Worm (Caenorhabditis elegans) whole organism, L1 larva: Measurements from ENCODE around the gene rpn-11.

ENCODE experiments used
- Y116A8C.19 ChIP-seq: sonication (generic microtip); optimal IDR thresholded peaks from 2 replicates; lab custom pipeline; 2016; ENCODE audit warnings: missing compliant biosample characterization, missing genetic modification characterization, borderline replicate concordance
- aha-1 ChIP-seq: fragments of 150-350 bp; optimal IDR thresholded peaks from 2 replicates; lab custom pipeline; 2014; ENCODE audit warnings: missing biosample characterization, missing genetic modification characterization
- ama-1 ChIP-seq: fragments of 150-350 bp; optimal IDR thresholded peaks from 2 replicates; lab custom pipeline; 2014
- blmp-1 ChIP-seq: fragments of 150-350 bp; optimal IDR thresholded peaks from 2 replicates; lab custom pipeline; 2014; ENCODE audit warnings: missing biosample characterization, missing genetic modification characterization
- ceh-63 ChIP-seq: fragments of 200-800 bp; sonication (Bioruptor generic); optimal IDR thresholded peaks from 2 replicates; lab custom pipeline; 2018; ENCODE audit warnings: mild to moderate bottlenecking, missing genetic modification characterization, missing compliant biosample characterization
- ceh-8 ChIP-seq: fragments of 200-800 bp; sonication (Bioruptor generic); optimal IDR thresholded peaks from 2 replicates; lab custom pipeline; 2018; ENCODE audit warnings: mild to moderate bottlenecking, missing genetic modification characterization, moderate library complexity, missing compliant biosample characterization
- ceh-82 ChIP-seq, 3 experiments: fragments of 150-350 bp in 1 of 3; sonication (generic microtip) in 2 of 3; optimal IDR thresholded peaks; 2 replicates each; lab custom pipeline; 2014 to 2017; ENCODE audit warnings: missing biosample characterization in 3 of 3, missing genetic modification characterization in 3 of 3
- ceh-90 ChIP-seq: sonication (generic microtip); optimal IDR thresholded peaks from 2 replicates; lab custom pipeline; 2016; ENCODE audit warnings: missing genetic modification characterization, missing compliant biosample characterization
- dpl-1 ChIP-seq, 3 experiments: fragments of 150-350 bp in 2 of 3; sonication (generic microtip) in 1 of 3; optimal IDR thresholded peaks; 2 replicates each; lab custom pipeline; 2014 to 2017; ENCODE audit warnings: missing biosample characterization in 3 of 3, missing genetic modification characterization in 3 of 3, missing genetic modification reagents in 3 of 3
- dsc-1 ChIP-seq: sonication (generic microtip); optimal IDR thresholded peaks from 2 replicates; lab custom pipeline; 2016; ENCODE audit warnings: mild to moderate bottlenecking, missing genetic modification characterization, missing compliant biosample characterization
- efl-1 ChIP-seq, 4 experiments: fragments of 150-350 bp; optimal IDR thresholded peaks in 3 of 4; peaks in 1 of 4; 1 replicate in 1 of 4; 2 replicates in 3 of 4; lab custom pipeline; 2014; ENCODE audit warnings: missing biosample characterization in 2 of 4, missing genetic modification characterization in 2 of 4, missing genetic modification reagents in 2 of 4
- efl-3 ChIP-seq: fragments of 200-800 bp; sonication (Bioruptor generic); optimal IDR thresholded peaks from 2 replicates; lab custom pipeline; 2018; ENCODE audit warnings: mild to moderate bottlenecking, missing genetic modification characterization, missing compliant biosample characterization
- elt-2 ChIP-seq: sonication (generic microtip); optimal IDR thresholded peaks from 2 replicates; lab custom pipeline; 2016; ENCODE audit warnings: missing genetic modification characterization, mild to moderate bottlenecking, inconsistent platforms, missing compliant biosample characterization, missing genetic modification reagents
- elt-3 ChIP-seq, 6 experiments: fragments of 150-350 bp in 1 of 6; sonication (generic microtip); optimal IDR thresholded peaks; 2 replicates each; lab custom pipeline; 2017 to 2018; ENCODE audit warnings: missing biosample characterization in 6 of 6, missing genetic modification characterization in 6 of 6, inconsistent platforms in 1 of 6
- ets-5 ChIP-seq: fragments of 200-800 bp; sonication (Bioruptor generic); IDR thresholded peaks from 2 replicates; pipeline ENCODE4 v1.3.6; 2022; ENCODE audit warnings: missing genetic modification characterization, missing compliant biosample characterization
- fkh-10 ChIP-seq: sonication (generic microtip); optimal IDR thresholded peaks from 2 replicates; lab custom pipeline; 2017; ENCODE audit warnings: missing biosample characterization, missing genetic modification reagents, missing genetic modification characterization
- fkh-8 ChIP-seq: sonication (generic microtip); optimal IDR thresholded peaks from 2 replicates; lab custom pipeline; 2016; ENCODE audit warnings: mild to moderate bottlenecking, missing genetic modification characterization, missing compliant biosample characterization
- fos-1 ChIP-seq: fragments of 150-350 bp; optimal IDR thresholded peaks from 2 replicates; lab custom pipeline; 2014; ENCODE audit warnings: missing biosample characterization, missing genetic modification characterization
- hpl-2 ChIP-seq: fragments of 150-350 bp; optimal IDR thresholded peaks from 2 replicates; lab custom pipeline; 2014; ENCODE audit warnings: missing biosample characterization, missing genetic modification reagents, missing genetic modification characterization
- jun-1 ChIP-seq: fragments of 150-350 bp; optimal IDR thresholded peaks from 2 replicates; lab custom pipeline; 2014; ENCODE audit warnings: missing biosample characterization, missing genetic modification reagents, missing genetic modification characterization
- lin-14 ChIP-seq: fragments of 200-800 bp; sonication (Bioruptor generic); optimal IDR thresholded peaks from 2 replicates; lab custom pipeline; 2018; ENCODE audit warnings: mild to moderate bottlenecking, missing genetic modification characterization, moderate library complexity, missing compliant biosample characterization
- lin-35 ChIP-seq, 2 experiments: fragments of 150-350 bp; optimal IDR thresholded peaks; 2 replicates each; lab custom pipeline; 2014; ENCODE audit warnings: missing biosample characterization in 2 of 2, missing genetic modification characterization in 2 of 2, missing genetic modification reagents in 2 of 2
- lsy-2 ChIP-seq, 2 experiments: fragments of 150-350 bp; optimal IDR thresholded peaks; 2 replicates each; lab custom pipeline; 2014; ENCODE audit warnings: missing biosample characterization in 2 of 2, missing genetic modification characterization in 2 of 2
- mdl-1 ChIP-seq, 2 experiments: fragments of 150-350 bp; optimal IDR thresholded peaks; 2 replicates each; lab custom pipeline; 2014 to 2017; ENCODE audit warnings: missing biosample characterization in 2 of 2, missing genetic modification characterization in 2 of 2, inconsistent platforms in 1 of 2
- mep-1 ChIP-seq: fragments of 150-350 bp; optimal IDR thresholded peaks from 2 replicates; lab custom pipeline; 2014; ENCODE audit warnings: missing biosample characterization, missing genetic modification characterization
- nhr-11 ChIP-seq: fragments of 150-350 bp; optimal IDR thresholded peaks from 2 replicates; lab custom pipeline; 2014; ENCODE audit warnings: missing biosample characterization, missing genetic modification characterization
- nhr-19 ChIP-seq: fragments of 200-800 bp; sonication (Bioruptor generic); conservative IDR thresholded peaks from 2 replicates; pipeline ENCODE4 v1.3.6; 2022; ENCODE audit warnings: missing genetic modification characterization, missing compliant biosample characterization
- nhr-20 ChIP-seq: sonication (generic microtip); optimal IDR thresholded peaks from 2 replicates; lab custom pipeline; 2016; ENCODE audit warnings: mild to moderate bottlenecking, missing genetic modification characterization, missing compliant biosample characterization
- nhr-237 ChIP-seq: fragments of 150-350 bp; optimal IDR thresholded peaks from 2 replicates; lab custom pipeline; 2014; ENCODE audit warnings: missing biosample characterization, missing genetic modification characterization
- nhr-28 ChIP-seq: fragments of 150-350 bp; optimal IDR thresholded peaks from 2 replicates; lab custom pipeline; 2014; ENCODE audit warnings: missing biosample characterization, missing genetic modification characterization
- nhr-47 ChIP-seq: sonication (generic microtip); optimal IDR thresholded peaks from 2 replicates; lab custom pipeline; 2016; ENCODE audit warnings: mild to moderate bottlenecking, missing genetic modification characterization, moderate library complexity, missing compliant biosample characterization
- nhr-71 ChIP-seq: sonication (generic microtip); optimal IDR thresholded peaks from 2 replicates; lab custom pipeline; 2016; ENCODE audit warnings: mild to moderate bottlenecking, missing genetic modification characterization, moderate library complexity, missing compliant biosample characterization
- nhr-85 ChIP-seq: sonication (generic microtip); peaks from one replicate; lab custom pipeline; 2016; ENCODE audit warnings: missing genetic modification characterization, inconsistent platforms, missing compliant biosample characterization
- nhr-90 ChIP-seq: sonication (generic microtip); optimal IDR thresholded peaks from 2 replicates; lab custom pipeline; 2016; ENCODE audit warnings: mild to moderate bottlenecking, missing genetic modification characterization, missing compliant biosample characterization; ENCODE audit not compliant: poor library complexity
- pag-3 ChIP-seq: sonication (generic microtip); optimal IDR thresholded peaks from 2 replicates; lab custom pipeline; 2017; ENCODE audit warnings: missing genetic modification characterization, mild to moderate bottlenecking, missing compliant biosample characterization, antibody characterized with exemption, borderline replicate concordance; ENCODE audit not compliant: insufficient read depth
- pqm-1 ChIP-seq: sonication (generic microtip); optimal IDR thresholded peaks from 3 replicates; lab custom pipeline; 2017; ENCODE audit warnings: missing biosample characterization, missing genetic modification characterization
- rnt-1 ChIP-seq: sonication (generic microtip); optimal IDR thresholded peaks from 2 replicates; lab custom pipeline; 2016; ENCODE audit warnings: mild to moderate bottlenecking, missing genetic modification characterization, moderate library complexity, missing compliant biosample characterization
- skn-1 ChIP-seq: fragments of 150-350 bp; optimal IDR thresholded peaks from 2 replicates; lab custom pipeline; 2014; ENCODE audit warnings: missing biosample characterization, missing genetic modification characterization
- snu-23 ChIP-seq: sonication (generic microtip); optimal IDR thresholded peaks from 2 replicates; lab custom pipeline; 2016; ENCODE audit warnings: missing genetic modification characterization, missing compliant biosample characterization
- sptf-1 ChIP-seq: fragments of 150-350 bp; optimal IDR thresholded peaks from 2 replicates; lab custom pipeline; 2014; ENCODE audit warnings: missing biosample characterization, missing genetic modification characterization
- swsn-7 ChIP-seq: sonication (generic microtip); optimal IDR thresholded peaks from 2 replicates; lab custom pipeline; 2016; ENCODE audit warnings: missing genetic modification characterization, missing compliant biosample characterization
- tbx-2 ChIP-seq: sonication (generic microtip); optimal IDR thresholded peaks from 2 replicates; lab custom pipeline; 2016; ENCODE audit warnings: missing genetic modification characterization, missing compliant biosample characterization
- unc-130 ChIP-seq: fragments of 150-350 bp; optimal IDR thresholded peaks from 2 replicates; lab custom pipeline; 2017; ENCODE audit warnings: missing biosample characterization, missing genetic modification characterization, inconsistent platforms
- unc-30 ChIP-seq: sonication (generic microtip); optimal IDR thresholded peaks from 2 replicates; lab custom pipeline; 2017; ENCODE audit warnings: missing biosample characterization, missing genetic modification characterization
- unc-62 ChIP-seq: fragments of 150-350 bp; optimal IDR thresholded peaks from 2 replicates; lab custom pipeline; 2014; ENCODE audit warnings: missing biosample characterization, missing genetic modification reagents, missing genetic modification characterization
- zag-1 ChIP-seq: fragments of 150-350 bp; optimal IDR thresholded peaks from 2 replicates; lab custom pipeline; 2014; ENCODE audit warnings: missing biosample characterization, missing genetic modification characterization
- zip-4 ChIP-seq: fragments of 200-800 bp; sonication (Bioruptor generic); optimal IDR thresholded peaks from 2 replicates; lab custom pipeline; 2018; ENCODE audit warnings: mild to moderate bottlenecking, missing genetic modification characterization, moderate library complexity, missing compliant biosample characterization
- ztf-4 ChIP-seq: fragments of 150-350 bp; optimal IDR thresholded peaks from 2 replicates; lab custom pipeline; 2014; ENCODE audit warnings: missing biosample characterization, missing genetic modification characterization

rpn-11 gene

DNA sequence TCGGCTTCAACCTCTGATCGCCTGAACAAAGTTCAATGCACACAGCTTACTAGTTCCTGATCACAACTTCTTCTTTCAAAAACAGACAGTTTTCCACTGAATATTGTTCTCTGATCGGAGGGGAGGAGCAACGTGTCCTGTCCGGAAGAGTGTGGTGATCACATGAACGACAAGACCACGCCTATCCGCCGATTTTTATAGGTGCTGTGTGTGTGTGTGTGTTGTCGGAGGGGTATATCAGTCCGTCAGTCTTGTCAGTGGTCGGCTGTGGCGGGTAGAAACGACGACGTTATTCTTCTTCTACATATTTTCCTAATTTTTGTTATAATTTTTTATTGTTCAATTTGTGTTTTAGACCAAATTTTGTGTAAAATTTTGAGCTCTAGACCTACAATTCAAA, 46.4 kb upstream of the rpn-11 start:
- TF ChIP-seq elt-3 (tag; optimal IDR thresholded peaks at IDR 0.05; lab: Kevin White, UChicago) (peak in 1 of 6 experiments; percentile 16), unc-130 (tag; lab: Kevin White, UChicago) (peak; percentile 14), nhr-71 (peak; percentile 65), efl-3 (GFP tag; lab: Kevin White, UChicago) (no peak), snu-23 (GFP tag; lab: Kevin White, UChicago) (peak; percentile 8), nhr-47 (tag; lab: Kevin White, UChicago) (peak; percentile 4), rnt-1 (tag; lab: Kevin White, UChicago) (peak; percentile 17), blmp-1 (tag; lab: Kevin White, UChicago) (peak; percentile 15), fkh-10 (GFP tag; lab: Kevin White, UChicago) (no peak), lin-35 (GFP tag; optimal IDR thresholded peaks at IDR 0.05; lab: Kevin White, UChicago) (peak in 1 of 2 experiments; percentile 63), mdl-1 (tag; optimal IDR thresholded peaks at IDR 0.05; lab: Kevin White, UChicago) (peak in 1 of 2 experiments; percentile 69), nhr-28 (no peak), nhr-85 (peak; percentile 67), mep-1 (tag; lab: Kevin White, UChicago) (no peak), nhr-19 (peak; percentile 59), ama-1 (lab: Kevin White, UChicago) (peak; percentile 50), tbx-2 (tag; lab: Kevin White, UChicago) (peak; percentile 48), elt-2 (tag; lab: Kevin White, UChicago) (peak; percentile 38), nhr-20 (peak; percentile 56), nhr-90 (tag; lab: Kevin White, UChicago) (peak; percentile 33), hpl-2 (no peak), lin-14 (GFP tag; lab: Kevin White, UChicago) (peak; percentile 59)

DNA sequence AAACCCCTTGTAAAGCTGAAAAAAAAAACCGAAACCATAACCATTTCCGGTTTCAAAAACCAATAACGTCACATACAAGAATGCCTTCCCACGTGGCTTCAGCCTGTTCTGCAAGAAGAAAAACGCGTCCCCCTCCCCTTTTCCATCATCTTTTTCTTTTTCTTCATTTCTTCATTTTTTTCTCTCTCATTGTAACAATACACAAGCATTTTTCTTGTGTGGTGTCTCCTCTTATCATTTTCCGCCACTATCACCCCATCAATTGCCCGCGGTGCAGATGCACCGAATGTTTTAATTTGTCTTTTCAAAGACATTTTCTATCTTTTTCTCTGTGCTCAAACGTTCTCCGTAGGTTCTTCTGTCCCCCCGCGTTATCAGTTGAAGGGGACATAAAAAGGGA, 44.8 kb upstream of the rpn-11 start:
- TF ChIP-seq lin-14 (GFP tag; lab: Kevin White, UChicago) = peak; percentile 87
- TF ChIP-seq dpl-1 (GFP tag; optimal IDR thresholded peaks at IDR 0.05; lab: Kevin White, UChicago) = peak in 2 of 3 experiments; percentile 14 to 34
- peak; percentile 45 for TF ChIP-seq mep-1 (tag; lab: Kevin White, UChicago)
- TF ChIP-seq fos-1 = no peak
- no peak for TF ChIP-seq fkh-10 (GFP tag; lab: Kevin White, UChicago)
- TF ChIP-seq nhr-11 = peak; percentile 3
- TF ChIP-seq ceh-82 (tag; optimal IDR thresholded peaks at IDR 0.05; lab: Kevin White, UChicago) = no peak
- no peak for TF ChIP-seq aha-1 (tag; lab: Kevin White, UChicago)
- peak; percentile 86 for TF ChIP-seq nhr-20
- TF ChIP-seq ztf-4 (tag; lab: Kevin White, UChicago) = peak; percentile 19
- no peak for TF ChIP-seq ets-5 (GFP tag; lab: Robert Waterston, UW)
- TF ChIP-seq pqm-1 = peak; percentile 76
- peak in 4 of 6 experiments; percentile 7 to 74 (median 56) for TF ChIP-seq elt-3 (tag; optimal IDR thresholded peaks at IDR 0.05; lab: Kevin White, UChicago)
- TF ChIP-seq nhr-237 (tag; lab: Kevin White, UChicago) = no peak
- peak; percentile 9 to 26 for TF ChIP-seq efl-1 (optimal IDR thresholded peaks at IDR 0.05; lab: Kevin White, UChicago)
- TF ChIP-seq efl-1 (GFP tag; optimal IDR thresholded peaks at IDR 0.05 in 1 of 2; lab: Kevin White, UChicago) = peak in 1 of 2 experiments; percentile 77
- no peak for TF ChIP-seq ceh-8
- no peak for TF ChIP-seq ceh-63
- TF ChIP-seq zip-4 (GFP tag; lab: Kevin White, UChicago) = no peak
- peak; percentile 86 for TF ChIP-seq nhr-71
- peak; percentile 6 for TF ChIP-seq pag-3 (tag; lab: Kevin White, UChicago)
- peak; percentile 8 for TF ChIP-seq swsn-7 (tag; lab: Kevin White, UChicago)
- no peak for TF ChIP-seq dsc-1
- peak; percentile 49 for TF ChIP-seq nhr-47 (tag; lab: Kevin White, UChicago)
- no peak for TF ChIP-seq ceh-90 (tag; lab: Kevin White, UChicago)
- TF ChIP-seq zag-1 (tag; lab: Kevin White, UChicago) = no peak
- TF ChIP-seq nhr-90 (tag; lab: Kevin White, UChicago) = peak; percentile 69
- no peak for TF ChIP-seq fkh-8
- TF ChIP-seq jun-1 (tag; lab: Kevin White, UChicago) = peak; percentile 53
- TF ChIP-seq lsy-2 (tag; optimal IDR thresholded peaks at IDR 0.05; lab: Kevin White, UChicago) = peak; percentile 54 to 57
- TF ChIP-seq unc-130 (tag; lab: Kevin White, UChicago) = peak; percentile 50
- TF ChIP-seq snu-23 (GFP tag; lab: Kevin White, UChicago) = peak; percentile 74
- peak; percentile 98 for TF ChIP-seq elt-2 (tag; lab: Kevin White, UChicago)
- no peak for TF ChIP-seq unc-30 (tag; lab: Kevin White, UChicago)
- no peak for TF ChIP-seq skn-1 (tag; lab: Kevin White, UChicago)
- TF ChIP-seq mdl-1 (tag; optimal IDR thresholded peaks at IDR 0.05; lab: Kevin White, UChicago) = peak in 1 of 2 experiments; percentile 49
- TF ChIP-seq Y116A8C.19 (tag; lab: Kevin White, UChicago) = no peak
- peak; percentile 77 for TF ChIP-seq nhr-19
- TF ChIP-seq sptf-1 (tag; lab: Kevin White, UChicago) = no peak
- TF ChIP-seq unc-62 (GFP tag; lab: Kevin White, UChicago) = no peak
- peak; percentile 66 for TF ChIP-seq rnt-1 (tag; lab: Kevin White, UChicago)
